Worm (Caenorhabditis elegans) whole organism, mixed stage, embryonic: ENCODE data around the gene clec-128.

Experiments
- cnd-1 ChIP-seq: fragments of 200-800 bp; sonication (Bioruptor generic); optimal IDR thresholded peaks from 2 replicates; lab custom pipeline; 2018; ENCODE audit warnings: mild to moderate bottlenecking, missing genetic modification characterization, missing compliant biosample characterization
- nhr-12 ChIP-seq: fragments of 150-350 bp; optimal IDR thresholded peaks from 2 replicates; lab custom pipeline; 2014; ENCODE audit warnings: missing biosample characterization, missing genetic modification characterization
- snpc-4 ChIP-seq: fragments of 150-350 bp; optimal IDR thresholded peaks from 2 replicates; lab custom pipeline; 2014; ENCODE audit warnings: missing biosample characterization, missing genetic modification characterization
- ztf-11 ChIP-seq: fragments of 150-350 bp; optimal IDR thresholded peaks from 2 replicates; lab custom pipeline; 2014; ENCODE audit warnings: missing biosample characterization, missing genetic modification characterization

DNA sequence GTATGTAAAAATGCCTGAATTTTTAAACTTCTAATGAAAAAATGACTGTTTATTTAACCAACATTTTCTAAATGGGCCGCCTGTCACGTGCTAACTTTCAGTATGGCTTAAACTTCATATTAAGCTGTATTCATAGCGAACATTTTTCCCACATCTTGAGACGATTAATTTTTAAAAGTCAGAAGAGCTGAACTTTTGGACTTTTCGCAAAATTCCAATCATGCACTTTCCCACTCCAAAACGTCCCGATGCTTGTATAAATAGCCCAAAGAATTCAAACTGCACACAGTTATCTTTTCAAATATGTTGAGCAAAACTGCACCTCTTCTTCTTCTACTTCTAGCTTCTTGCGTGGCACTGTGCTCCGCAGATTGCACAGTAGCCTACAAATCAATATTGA lies 5.9 kb upstream of the clec-128 start, which contains the start of gene clec-132:
- TF ChIP-seq ztf-11 (tag; lab: Kevin White, UChicago): no peak
- TF ChIP-seq snpc-4 (tag; lab: Kevin White, UChicago): no peak
- TF ChIP-seq cnd-1 (tag; lab: Kevin White, UChicago): no peak
- TF ChIP-seq nhr-12: no peak
